Worm (Caenorhabditis elegans) whole organism, L1 larva: ENCODE results near the gene fbxa-4.

Experiments
- C04F5.9 ChIP-seq: sonication (generic microtip); optimal IDR thresholded peaks from 2 replicates; lab custom pipeline; 2016; ENCODE audit warnings: missing genetic modification characterization, missing compliant biosample characterization
- C16A3.4 ChIP-seq: fragments of 150-350 bp; optimal IDR thresholded peaks from 2 replicates; lab custom pipeline; 2014; ENCODE audit warnings: missing biosample characterization, missing genetic modification characterization
- aha-1 ChIP-seq: fragments of 150-350 bp; optimal IDR thresholded peaks from 2 replicates; lab custom pipeline; 2014; ENCODE audit warnings: missing biosample characterization, missing genetic modification characterization
- alr-1 ChIP-seq: fragments of 200-800 bp; sonication (Bioruptor generic); optimal IDR thresholded peaks from 2 replicates; lab custom pipeline; 2018; ENCODE audit warnings: borderline replicate concordance, mild to moderate bottlenecking, missing genetic modification characterization, missing compliant biosample characterization
- blmp-1 ChIP-seq: fragments of 150-350 bp; optimal IDR thresholded peaks from 2 replicates; lab custom pipeline; 2014; ENCODE audit warnings: missing biosample characterization, missing genetic modification characterization
- ceh-82 ChIP-seq, 3 experiments: fragments of 150-350 bp in 1 of 3; sonication (generic microtip) in 2 of 3; optimal IDR thresholded peaks; 2 replicates each; lab custom pipeline; 2014 to 2017; ENCODE audit warnings: missing biosample characterization in 3 of 3, missing genetic modification characterization in 3 of 3
- dpl-1 ChIP-seq, 3 experiments: fragments of 150-350 bp in 2 of 3; sonication (generic microtip) in 1 of 3; optimal IDR thresholded peaks; 2 replicates each; lab custom pipeline; 2014 to 2017; ENCODE audit warnings: missing biosample characterization in 3 of 3, missing genetic modification characterization in 3 of 3, missing genetic modification reagents in 3 of 3
- dsc-1 ChIP-seq: sonication (generic microtip); optimal IDR thresholded peaks from 2 replicates; lab custom pipeline; 2016; ENCODE audit warnings: mild to moderate bottlenecking, missing genetic modification characterization, missing compliant biosample characterization
- efl-1 ChIP-seq, 4 experiments: fragments of 150-350 bp; optimal IDR thresholded peaks in 3 of 4; peaks in 1 of 4; 1 replicate in 1 of 4; 2 replicates in 3 of 4; lab custom pipeline; 2014; ENCODE audit warnings: missing biosample characterization in 2 of 4, missing genetic modification characterization in 2 of 4, missing genetic modification reagents in 2 of 4
- efl-3 ChIP-seq: fragments of 200-800 bp; sonication (Bioruptor generic); optimal IDR thresholded peaks from 2 replicates; lab custom pipeline; 2018; ENCODE audit warnings: mild to moderate bottlenecking, missing genetic modification characterization, missing compliant biosample characterization
- egl-13 ChIP-seq: sonication (generic microtip); optimal IDR thresholded peaks from 2 replicates; lab custom pipeline; 2016; ENCODE audit warnings: missing genotype, missing genetic modification reagents, missing genetic modification characterization, missing compliant biosample characterization
- egl-27 ChIP-seq, 2 experiments: fragments of 150-350 bp in 1 of 2; sonication (generic microtip); optimal IDR thresholded peaks; 3 replicates each; lab custom pipeline; 2017 to 2018; ENCODE audit warnings: missing biosample characterization in 2 of 2, missing genetic modification characterization in 2 of 2, missing genetic modification reagents in 2 of 2
- elt-2 ChIP-seq: sonication (generic microtip); optimal IDR thresholded peaks from 2 replicates; lab custom pipeline; 2016; ENCODE audit warnings: missing genetic modification characterization, mild to moderate bottlenecking, inconsistent platforms, missing compliant biosample characterization, missing genetic modification reagents
- elt-3 ChIP-seq, 6 experiments: fragments of 150-350 bp in 1 of 6; sonication (generic microtip); optimal IDR thresholded peaks; 2 replicates each; lab custom pipeline; 2017 to 2018; ENCODE audit warnings: missing biosample characterization in 6 of 6, missing genetic modification characterization in 6 of 6, inconsistent platforms in 1 of 6
- ets-5 ChIP-seq: fragments of 200-800 bp; sonication (Bioruptor generic); IDR thresholded peaks from 2 replicates; pipeline ENCODE4 v1.3.6; 2022; ENCODE audit warnings: missing genetic modification characterization, missing compliant biosample characterization
- fkh-4 ChIP-seq: sonication (generic microtip); optimal IDR thresholded peaks from 2 replicates; lab custom pipeline; 2016; ENCODE audit warnings: missing compliant biosample characterization, missing genetic modification characterization, borderline replicate concordance
- fkh-8 ChIP-seq: sonication (generic microtip); optimal IDR thresholded peaks from 2 replicates; lab custom pipeline; 2016; ENCODE audit warnings: mild to moderate bottlenecking, missing genetic modification characterization, missing compliant biosample characterization
- hlh-17 ChIP-seq: fragments of 200-800 bp; sonication (Bioruptor generic); optimal IDR thresholded peaks from 2 replicates; lab custom pipeline; 2018; ENCODE audit warnings: missing genetic modification characterization, mild to moderate bottlenecking, missing compliant biosample characterization, moderate library complexity, borderline replicate concordance
- hpl-2 ChIP-seq: fragments of 150-350 bp; optimal IDR thresholded peaks from 2 replicates; lab custom pipeline; 2014; ENCODE audit warnings: missing biosample characterization, missing genetic modification reagents, missing genetic modification characterization
- lin-15B ChIP-seq: fragments of 150-350 bp; sonication (generic microtip); optimal IDR thresholded peaks from 3 replicates; lab custom pipeline; 2014; ENCODE audit warnings: missing biosample characterization, missing genetic modification characterization
- lin-35 ChIP-seq, 2 experiments: fragments of 150-350 bp; optimal IDR thresholded peaks; 2 replicates each; lab custom pipeline; 2014; ENCODE audit warnings: missing biosample characterization in 2 of 2, missing genetic modification characterization in 2 of 2, missing genetic modification reagents in 2 of 2
- lin-39 ChIP-seq: fragments of 150-350 bp; optimal IDR thresholded peaks from 2 replicates; lab custom pipeline; 2014; ENCODE audit warnings: missing biosample characterization, missing genetic modification reagents, missing genetic modification characterization
- mab-9 ChIP-seq: fragments of 200-800 bp; sonication (Bioruptor generic); IDR thresholded peaks from 2 replicates; pipeline ENCODE4 v1.3.6; 2022; ENCODE audit warnings: missing genetic modification reagents, missing genetic modification characterization, missing compliant biosample characterization
- mdl-1 ChIP-seq, 2 experiments: fragments of 150-350 bp; optimal IDR thresholded peaks; 2 replicates each; lab custom pipeline; 2014 to 2017; ENCODE audit warnings: missing biosample characterization in 2 of 2, missing genetic modification characterization in 2 of 2, inconsistent platforms in 1 of 2
- mef-2 ChIP-seq: fragments of 150-350 bp; optimal IDR thresholded peaks from 2 replicates; lab custom pipeline; 2014; ENCODE audit warnings: missing biosample characterization, missing genetic modification characterization
- mep-1 ChIP-seq: fragments of 150-350 bp; optimal IDR thresholded peaks from 2 replicates; lab custom pipeline; 2014; ENCODE audit warnings: missing biosample characterization, missing genetic modification characterization
- nhr-11 ChIP-seq: fragments of 150-350 bp; optimal IDR thresholded peaks from 2 replicates; lab custom pipeline; 2014; ENCODE audit warnings: missing biosample characterization, missing genetic modification characterization
- nhr-12 ChIP-seq: sonication (generic microtip); optimal IDR thresholded peaks from 2 replicates; lab custom pipeline; 2017; ENCODE audit warnings: missing biosample characterization, missing genetic modification characterization
- nhr-20 ChIP-seq: sonication (generic microtip); optimal IDR thresholded peaks from 2 replicates; lab custom pipeline; 2016; ENCODE audit warnings: mild to moderate bottlenecking, missing genetic modification characterization, missing compliant biosample characterization
- nhr-237 ChIP-seq: fragments of 150-350 bp; optimal IDR thresholded peaks from 2 replicates; lab custom pipeline; 2014; ENCODE audit warnings: missing biosample characterization, missing genetic modification characterization
- nhr-47 ChIP-seq: sonication (generic microtip); optimal IDR thresholded peaks from 2 replicates; lab custom pipeline; 2016; ENCODE audit warnings: mild to moderate bottlenecking, missing genetic modification characterization, moderate library complexity, missing compliant biosample characterization
- nhr-84 ChIP-seq: sonication (generic microtip); optimal IDR thresholded peaks from 2 replicates; lab custom pipeline; 2017; ENCODE audit warnings: missing biosample characterization, missing genetic modification characterization
- nhr-85 ChIP-seq: sonication (generic microtip); peaks from one replicate; lab custom pipeline; 2016; ENCODE audit warnings: missing genetic modification characterization, inconsistent platforms, missing compliant biosample characterization
- nhr-90 ChIP-seq: sonication (generic microtip); optimal IDR thresholded peaks from 2 replicates; lab custom pipeline; 2016; ENCODE audit warnings: mild to moderate bottlenecking, missing genetic modification characterization, missing compliant biosample characterization; ENCODE audit not compliant: poor library complexity
- pax-3 ChIP-seq: fragments of 200-800 bp; sonication (Bioruptor generic); optimal IDR thresholded peaks from 2 replicates; lab custom pipeline; 2018; ENCODE audit warnings: mild to moderate bottlenecking, missing genetic modification characterization, moderate library complexity, missing compliant biosample characterization
- rnt-1 ChIP-seq: sonication (generic microtip); optimal IDR thresholded peaks from 2 replicates; lab custom pipeline; 2016; ENCODE audit warnings: mild to moderate bottlenecking, missing genetic modification characterization, moderate library complexity, missing compliant biosample characterization
- skn-1 ChIP-seq: fragments of 150-350 bp; optimal IDR thresholded peaks from 2 replicates; lab custom pipeline; 2014; ENCODE audit warnings: missing biosample characterization, missing genetic modification characterization
- snpc-4 ChIP-seq: fragments of 150-350 bp; optimal IDR thresholded peaks from 2 replicates; lab custom pipeline; 2014; ENCODE audit warnings: missing biosample characterization, missing genetic modification characterization
- snu-23 ChIP-seq: sonication (generic microtip); optimal IDR thresholded peaks from 2 replicates; lab custom pipeline; 2016; ENCODE audit warnings: missing genetic modification characterization, missing compliant biosample characterization
- sox-4 ChIP-seq: sonication (generic microtip); optimal IDR thresholded peaks from 2 replicates; lab custom pipeline; 2016; ENCODE audit warnings: missing genetic modification characterization, missing compliant biosample characterization
- sup-37 ChIP-seq: fragments of 200-800 bp; sonication (Bioruptor generic); optimal IDR thresholded peaks from 2 replicates; lab custom pipeline; 2018; ENCODE audit warnings: mild to moderate bottlenecking, missing genetic modification characterization, missing compliant biosample characterization
- swsn-7 ChIP-seq: sonication (generic microtip); optimal IDR thresholded peaks from 2 replicates; lab custom pipeline; 2016; ENCODE audit warnings: missing genetic modification characterization, missing compliant biosample characterization
- tbx-2 ChIP-seq: sonication (generic microtip); optimal IDR thresholded peaks from 2 replicates; lab custom pipeline; 2016; ENCODE audit warnings: missing genetic modification characterization, missing compliant biosample characterization
- tlp-1 ChIP-seq: fragments of 150-350 bp; optimal IDR thresholded peaks from 2 replicates; lab custom pipeline; 2014; ENCODE audit warnings: missing biosample characterization, missing genetic modification characterization
- unc-130 ChIP-seq: fragments of 150-350 bp; optimal IDR thresholded peaks from 2 replicates; lab custom pipeline; 2017; ENCODE audit warnings: missing biosample characterization, missing genetic modification characterization, inconsistent platforms
- unc-30 ChIP-seq: sonication (generic microtip); optimal IDR thresholded peaks from 2 replicates; lab custom pipeline; 2017; ENCODE audit warnings: missing biosample characterization, missing genetic modification characterization
- unc-62 ChIP-seq: fragments of 150-350 bp; optimal IDR thresholded peaks from 2 replicates; lab custom pipeline; 2014; ENCODE audit warnings: missing biosample characterization, missing genetic modification reagents, missing genetic modification characterization
- unc-86 ChIP-seq: sonication (generic microtip); optimal IDR thresholded peaks from 2 replicates; lab custom pipeline; 2016; ENCODE audit warnings: missing genetic modification characterization, missing compliant biosample characterization
- vab-15 ChIP-seq: sonication (generic microtip); optimal IDR thresholded peaks from 2 replicates; lab custom pipeline; 2017; ENCODE audit warnings: missing genotype, mild to moderate bottlenecking, missing genetic modification characterization, missing compliant biosample characterization
- xbp-1 ChIP-seq: sonication (generic microtip); optimal IDR thresholded peaks from 2 replicates; lab custom pipeline; 2016; ENCODE audit warnings: missing genetic modification characterization, missing compliant biosample characterization
- zag-1 ChIP-seq: fragments of 150-350 bp; optimal IDR thresholded peaks from 2 replicates; lab custom pipeline; 2014; ENCODE audit warnings: missing biosample characterization, missing genetic modification characterization
- ztf-11 ChIP-seq, 2 experiments: sonication (generic microtip); optimal IDR thresholded peaks; 2 replicates each; lab custom pipeline; 2016 to 2017; ENCODE audit warnings: missing genetic modification characterization in 2 of 2, missing biosample characterization in 1 of 2, missing compliant biosample characterization in 1 of 2
- ztf-4 ChIP-seq: fragments of 150-350 bp; optimal IDR thresholded peaks from 2 replicates; lab custom pipeline; 2014; ENCODE audit warnings: missing biosample characterization, missing genetic modification characterization

fbxa-4 gene

DNA sequence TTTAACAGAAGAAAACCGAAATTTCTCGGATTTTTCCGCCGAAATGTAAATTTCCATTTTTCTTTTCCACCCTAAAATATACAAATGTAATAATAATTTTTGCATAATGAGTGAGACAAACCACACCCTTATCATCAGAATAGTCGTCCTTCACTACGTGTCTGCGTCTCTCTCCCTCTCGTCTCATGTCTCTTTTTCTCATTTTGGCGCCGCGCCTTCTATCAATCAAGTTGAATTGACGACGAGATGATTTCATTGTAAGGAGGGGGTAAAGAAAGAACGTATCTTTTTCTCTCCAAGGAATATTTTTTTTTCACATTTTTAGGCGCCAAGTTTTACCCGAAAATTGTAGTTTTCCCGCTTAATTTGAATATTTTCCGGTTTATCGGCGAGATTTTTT lies 26.9 kb upstream of the fbxa-4 start:
- peak; percentile 81 for TF ChIP-seq nhr-85 (tag; lab: Kevin White, UChicago)
- TF ChIP-seq nhr-47 (tag; lab: Kevin White, UChicago) = no peak
- no peak for TF ChIP-seq fkh-8 (tag; lab: Kevin White, UChicago)
- no peak for TF ChIP-seq dsc-1 (tag; lab: Kevin White, UChicago)
- TF ChIP-seq fkh-4 (tag; lab: Kevin White, UChicago) = no peak
- peak; percentile 12 for TF ChIP-seq elt-2 (tag; lab: Kevin White, UChicago)
- TF ChIP-seq lin-39 = no peak
- TF ChIP-seq C16A3.4 (tag; lab: Kevin White, UChicago) = no peak
- TF ChIP-seq unc-130 (tag; lab: Kevin White, UChicago) = no peak
- TF ChIP-seq nhr-90 (tag; lab: Kevin White, UChicago) = no peak
- TF ChIP-seq lin-35 (GFP tag; optimal IDR thresholded peaks at IDR 0.05; lab: Kevin White, UChicago) = peak in 1 of 2 experiments; percentile 53
- TF ChIP-seq mdl-1 (tag; optimal IDR thresholded peaks at IDR 0.05; lab: Kevin White, UChicago) = peak in 1 of 2 experiments; percentile 8
- no peak for TF ChIP-seq nhr-12 (tag; lab: Kevin White, UChicago)
- no peak for TF ChIP-seq efl-3 (GFP tag; lab: Kevin White, UChicago)
- no peak for TF ChIP-seq egl-13
- peak in 2 of 3 experiments; percentile 20 to 21 for TF ChIP-seq dpl-1 (GFP tag; optimal IDR thresholded peaks at IDR 0.05; lab: Kevin White, UChicago)
- no peak for TF ChIP-seq egl-27 (tag; optimal IDR thresholded peaks at IDR 0.05; lab: Kevin White, UChicago)
- peak; percentile 40 for TF ChIP-seq snu-23 (GFP tag; lab: Kevin White, UChicago)
- TF ChIP-seq nhr-11 (tag; lab: Kevin White, UChicago) = no peak
- no peak for TF ChIP-seq hpl-2
- no peak for TF ChIP-seq zag-1 (tag; lab: Kevin White, UChicago)
- TF ChIP-seq aha-1 (tag; lab: Kevin White, UChicago) = no peak
- TF ChIP-seq nhr-20 (tag; lab: Kevin White, UChicago) = peak; percentile 54
- no peak for TF ChIP-seq ztf-4 (tag; lab: Kevin White, UChicago)
- TF ChIP-seq mab-9 (GFP tag; lab: Robert Waterston, UW) = no peak
- TF ChIP-seq sup-37 = no peak
- no peak for TF ChIP-seq hlh-17 (GFP tag; lab: Kevin White, UChicago)
- TF ChIP-seq C04F5.9 (tag; lab: Kevin White, UChicago) = no peak
- no peak for TF ChIP-seq mef-2 (tag; lab: Kevin White, UChicago)
- TF ChIP-seq nhr-84 (tag; lab: Kevin White, UChicago) = no peak
- peak; percentile 75 for TF ChIP-seq blmp-1 (tag; lab: Kevin White, UChicago)
- TF ChIP-seq unc-62 (GFP tag; lab: Kevin White, UChicago) = no peak
- no peak for TF ChIP-seq nhr-237 (tag; lab: Kevin White, UChicago)
- no peak for TF ChIP-seq unc-86 (tag; lab: Kevin White, UChicago)
- TF ChIP-seq tbx-2 (tag; lab: Kevin White, UChicago) = peak; percentile 19
- no peak for TF ChIP-seq rnt-1
- no peak for TF ChIP-seq alr-1 (tag; lab: Kevin White, UChicago)
- TF ChIP-seq unc-30 (tag; lab: Kevin White, UChicago) = no peak
- no peak for TF ChIP-seq sox-4
- peak; percentile 47 for TF ChIP-seq mep-1 (tag; lab: Kevin White, UChicago)
- TF ChIP-seq ceh-82 (tag; optimal IDR thresholded peaks at IDR 0.05; lab: Kevin White, UChicago) = no peak
- no peak for TF ChIP-seq lin-15B (tag; lab: Kevin White, UChicago)
- TF ChIP-seq xbp-1 = no peak
- no peak for TF ChIP-seq snpc-4 (tag; lab: Kevin White, UChicago)
- TF ChIP-seq elt-3 (tag; optimal IDR thresholded peaks at IDR 0.05; lab: Kevin White, UChicago) = peak in 1 of 6 experiments; percentile 34
- no peak for TF ChIP-seq pax-3 (tag; lab: Kevin White, UChicago)
- no peak for TF ChIP-seq ztf-11 (tag; optimal IDR thresholded peaks at IDR 0.05; lab: Kevin White, UChicago)
- TF ChIP-seq ets-5 (GFP tag; lab: Robert Waterston, UW) = no peak
- TF ChIP-seq tlp-1 (tag; lab: Kevin White, UChicago) = no peak
- TF ChIP-seq vab-15 (tag; lab: Kevin White, UChicago) = no peak
- TF ChIP-seq efl-1 (optimal IDR thresholded peaks at IDR 0.05; lab: Kevin White, UChicago) = peak in 1 of 2 experiments; percentile 20
- TF ChIP-seq efl-1 (GFP tag; optimal IDR thresholded peaks at IDR 0.05 in 1 of 2; lab: Kevin White, UChicago) = peak in 1 of 2 experiments; percentile 92
- no peak for TF ChIP-seq swsn-7 (tag; lab: Kevin White, UChicago)
- TF ChIP-seq skn-1 (tag; lab: Kevin White, UChicago) = no peak
